Worm (Caenorhabditis elegans): ENCODE measurements around the gene C44B7.5.

C44B7.5 gene

DNA sequence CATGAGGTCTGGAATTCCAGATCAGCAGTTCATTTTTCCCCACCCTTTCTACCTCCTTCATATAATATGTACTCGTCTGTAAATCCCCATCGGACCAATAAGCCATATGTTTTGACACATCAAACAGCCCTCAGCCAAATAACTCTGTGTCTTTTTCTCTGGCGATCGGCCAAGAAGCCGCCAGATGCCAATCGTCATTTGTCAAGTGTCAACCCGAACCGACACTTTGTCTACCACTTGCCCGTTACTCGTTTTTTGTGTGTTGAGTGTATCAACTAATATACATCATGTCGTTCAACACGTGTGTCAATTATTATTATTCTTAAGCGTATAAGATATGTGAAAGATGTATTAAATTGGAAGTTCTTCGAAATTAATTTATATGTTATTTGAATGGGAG lies 49.2 kb downstream of the C44B7.5 start (continued):
- TF ChIP-seq Y105C5A.15 (GFP tag; IDR thresholded peaks at IDR 0.05) (no peak), ztf-7 (tag; optimal IDR thresholded peaks at IDR 0.05) (no peak), zip-2 (tag; optimal IDR thresholded peaks at IDR 0.05) (no peak), zip-11 (GFP tag; IDR thresholded peaks at IDR 0.05) (no peak), Y5F2A.4 (GFP tag; optimal IDR thresholded peaks at IDR 0.05) (no peak), ceh-28 (tag; optimal IDR thresholded peaks at IDR 0.05) (no peak), mes-2 (tag; optimal IDR thresholded peaks at IDR 0.05; ENCODE audit: poor library complexity, severe bottlenecking) (peak; percentile 2), nhr-28 (tag; optimal IDR thresholded peaks at IDR 0.05) (peak; percentile 27), ama-1 (optimal IDR thresholded peaks at IDR 0.05) (no peak), pha-4 (GFP tag; IDR thresholded peaks at IDR 0.05) (no peak), pha-4 (tag; optimal IDR thresholded peaks at IDR 0.05) (no peak), nhr-42 (GFP tag; IDR thresholded peaks at IDR 0.05) (no peak), ZK337.2 (GFP tag; IDR thresholded peaks at IDR 0.05) (no peak), snpc-1.2 (GFP tag; IDR thresholded peaks at IDR 0.05) (no peak), mdl-1 (tag; optimal IDR thresholded peaks at IDR 0.05) (peak in 1 of 2 experiments; percentile 23), mdt-29 (GFP tag; IDR thresholded peaks at IDR 0.05) (no peak), nhr-10 (tag; optimal IDR thresholded peaks at IDR 0.05) (no peak), jun-1 (tag; optimal IDR thresholded peaks at IDR 0.05) (no peak), ceh-62 (tag; optimal IDR thresholded peaks at IDR 0.05) (no peak), F26F4.8 (GFP tag; conservative IDR thresholded peaks at IDR 0.05) (no peak), dmd-6 (GFP tag; IDR thresholded peaks at IDR 0.05) (peak; percentile 56), mxl-2 (GFP tag; conservative IDR thresholded peaks at IDR 0.05) (no peak), sdz-12 (GFP tag; optimal IDR thresholded peaks at IDR 0.05) (no peak), vab-7 (GFP tag; IDR thresholded peaks at IDR 0.05) (peak; percentile 27; the same call in 1 of the 2 replicates), nhr-48 (tag; optimal IDR thresholded peaks at IDR 0.05) (no peak), snpc-4 (tag; optimal IDR thresholded peaks at IDR 0.05) (no peak), php-3 (GFP tag; IDR thresholded peaks at IDR 0.05) (no peak), nhr-25 (tag; optimal IDR thresholded peaks at IDR 0.05; ENCODE audit: borderline replicate concordance, insufficient read depth) (no peak), ces-1 (GFP tag; optimal IDR thresholded peaks at IDR 0.05) (no peak), lin-38 (GFP tag; IDR thresholded peaks at IDR 0.05) (no peak), unc-62 (GFP tag; optimal IDR thresholded peaks at IDR 0.05 in 1 of 2) (peak in 1 of 2 experiments; percentile 100), unc-62 (tag; optimal IDR thresholded peaks at IDR 0.05) (peak; percentile 55), egl-27 (tag; optimal IDR thresholded peaks at IDR 0.05) (no peak), arid-1 (GFP tag; conservative IDR thresholded peaks at IDR 0.05) (no peak), nhr-11 (tag; optimal IDR thresholded peaks at IDR 0.05) (peak; percentile 21), ceh-32 (tag; optimal IDR thresholded peaks at IDR 0.05; ENCODE audit: poor library complexity) (no peak), mxl-3 (GFP tag; optimal IDR thresholded peaks at IDR 0.05) (peak; percentile 68), ceh-20 (GFP tag; IDR thresholded peaks at IDR 0.05) (peak; percentile 88; the same call in 1 of the 2 replicates), zfp-2 (tag; optimal IDR thresholded peaks at IDR 0.05) (no peak)

DNA sequence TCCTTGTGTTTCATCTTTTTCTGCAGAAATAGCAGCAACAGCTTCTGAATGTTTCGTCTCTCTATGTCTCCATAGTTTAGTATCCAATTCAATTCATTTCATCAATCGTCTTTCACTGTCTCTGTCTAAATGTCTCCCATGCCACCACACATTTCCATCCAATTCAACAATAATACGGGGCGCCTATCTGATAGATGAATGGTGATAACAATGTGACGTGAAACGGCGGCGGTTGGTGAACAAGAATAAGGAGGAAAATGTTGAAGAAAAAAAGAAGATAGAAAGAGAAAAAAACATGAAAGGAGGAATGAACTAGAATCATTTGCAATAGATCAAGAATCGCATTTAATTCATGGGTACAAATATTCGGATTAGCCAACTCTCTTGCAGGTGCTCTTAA lies 50.0 kb downstream of the C44B7.5 start:
- no peak for TF ChIP-seq pha-4 (GFP tag; IDR thresholded peaks at IDR 0.05)
- TF ChIP-seq pha-4 (tag; optimal IDR thresholded peaks at IDR 0.05), result no peak
- no peak for TF ChIP-seq ztf-11 (tag; optimal IDR thresholded peaks at IDR 0.05)
- peak; percentile 78 for TF ChIP-seq nhr-48 (tag; optimal IDR thresholded peaks at IDR 0.05)
- TF ChIP-seq mxl-3 (GFP tag; optimal IDR thresholded peaks at IDR 0.05), result peak; percentile 87
- no peak for TF ChIP-seq vab-7 (GFP tag; IDR thresholded peaks at IDR 0.05)
- TF ChIP-seq ceh-20 (GFP tag; IDR thresholded peaks at IDR 0.05), result peak; percentile 60; the same call in 1 of the 2 replicates
- TF ChIP-seq aha-1 (tag), result peak; percentile 97
- TF ChIP-seq arid-1 (GFP tag; conservative IDR thresholded peaks at IDR 0.05), result no peak
- TF ChIP-seq zip-2 (tag; optimal IDR thresholded peaks at IDR 0.05), result no peak
- no peak for TF ChIP-seq lir-3 (tag; optimal IDR thresholded peaks at IDR 0.05)
- no peak for TF ChIP-seq attf-4 (tag; optimal IDR thresholded peaks at IDR 0.05)
- no peak for TF ChIP-seq F10B5.3 (tag; optimal IDR thresholded peaks at IDR 0.05)
- TF ChIP-seq dmd-8 (GFP tag; IDR thresholded peaks at IDR 0.05), result no peak
- TF ChIP-seq lin-38 (GFP tag; IDR thresholded peaks at IDR 0.05), result no peak
- peak in 1 of 2 experiments; percentile 12 for TF ChIP-seq hif-1 (tag; optimal IDR thresholded peaks at IDR 0.05)
- TF ChIP-seq nhr-76 (tag; optimal IDR thresholded peaks at IDR 0.05), result no peak
- TF ChIP-seq D1046.2 (GFP tag; IDR thresholded peaks at IDR 0.05), result no peak
- TF ChIP-seq F49E8.2 (tag; optimal IDR thresholded peaks at IDR 0.05; ENCODE audit: borderline replicate concordance), result no peak
- TF ChIP-seq nhr-42 (GFP tag; IDR thresholded peaks at IDR 0.05), result no peak
- TF ChIP-seq snpc-4 (tag; optimal IDR thresholded peaks at IDR 0.05), result no peak
- peak; percentile 92 for TF ChIP-seq nhr-28 (tag; optimal IDR thresholded peaks at IDR 0.05)
- TF ChIP-seq unc-62 (GFP tag; optimal IDR thresholded peaks at IDR 0.05 in 1 of 2), result peak in 1 of 2 experiments; percentile 99
- no peak for TF ChIP-seq unc-62 (tag; optimal IDR thresholded peaks at IDR 0.05)
- no peak for TF ChIP-seq Y5F2A.4 (GFP tag; optimal IDR thresholded peaks at IDR 0.05)
- TF ChIP-seq pqm-1 (tag; optimal IDR thresholded peaks at IDR 0.05), result peak; percentile 80
- TF ChIP-seq aly-2 (tag; optimal IDR thresholded peaks at IDR 0.05), result no peak
